Fruit fly (Drosophila melanogaster) whole organism, embryonic: ENCODE data around the gene Pdfr.

ENCODE experiments used
- BEAF-32 ChIP-seq: fragments of 200-800 bp; sonication (Bioruptor generic); optimal IDR thresholded peaks from 3 replicates; lab custom pipeline; 2017; ENCODE audit warnings: missing biosample characterization, missing genetic modification characterization, mild to moderate bottlenecking, moderate library complexity, missing genetic modification reagents
- Bgb ChIP-seq: fragments of 200-800 bp; sonication (Bioruptor generic); IDR thresholded peaks from 2 replicates; pipeline ENCODE4 v1.3.6; 2022; ENCODE audit warnings: missing biosample characterization, missing genetic modification characterization; ENCODE audit not compliant: partially characterized antibody
- CG11504 ChIP-seq: fragments of 200-800 bp; sonication (Bioruptor generic); optimal IDR thresholded peaks from 3 replicates; lab custom pipeline; 2019; ENCODE audit warnings: missing biosample characterization, mild to moderate bottlenecking, missing genetic modification characterization, moderate library complexity
- CG12659 ChIP-seq: fragments of 200-800 bp; sonication (Bioruptor generic); optimal IDR thresholded peaks from 3 replicates; lab custom pipeline; 2017; ENCODE audit warnings: mild to moderate bottlenecking, missing biosample characterization, missing genetic modification reagents, missing genetic modification characterization
- CG14014 ChIP-seq: fragments of 200-800 bp; sonication (Bioruptor generic); IDR thresholded peaks from 2 replicates; pipeline ENCODE4 v1.3.6; 2022; ENCODE audit warnings: missing biosample characterization, missing genetic modification characterization
- CG1647 ChIP-seq: fragments of 200-800 bp; sonication (Bioruptor generic); optimal IDR thresholded peaks from 3 replicates; lab custom pipeline; 2016; ENCODE audit warnings: missing biosample characterization, missing genetic modification characterization
- CG16813 ChIP-seq: fragments of 200-800 bp; sonication (Bioruptor generic); IDR thresholded peaks from 3 replicates; pipeline ENCODE4 v1.3.6; 2022; ENCODE audit warnings: missing biosample characterization, missing genetic modification characterization; ENCODE audit not compliant: partially characterized antibody
- CG18262 ChIP-seq: fragments of 200-800 bp; optimal IDR thresholded peaks from 3 replicates; lab custom pipeline; 2019; ENCODE audit warnings: missing biosample characterization, mild to moderate bottlenecking, missing genetic modification characterization, moderate library complexity
- CG18599 ChIP-seq: fragments of 200-800 bp; sonication (Bioruptor generic); optimal IDR thresholded peaks from 3 replicates; lab custom pipeline; 2017; ENCODE audit warnings: missing biosample characterization, missing genetic modification characterization, mild to moderate bottlenecking, moderate library complexity, missing genetic modification reagents
- CG2199 ChIP-seq: fragments of 200-800 bp; sonication (Bioruptor generic); IDR thresholded peaks from 3 replicates; pipeline ENCODE4 v1.3.6; 2022; ENCODE audit warnings: missing biosample characterization, missing genetic modification characterization
- CG2678 ChIP-seq: fragments of 200-800 bp; sonication (Bioruptor generic); optimal IDR thresholded peaks from 3 replicates; lab custom pipeline; 2019; ENCODE audit warnings: missing biosample characterization, mild to moderate bottlenecking, missing genetic modification characterization, moderate library complexity
- CG30403 ChIP-seq: fragments of 200-800 bp; sonication (Bioruptor generic); optimal IDR thresholded peaks from 3 replicates; lab custom pipeline; 2016; ENCODE audit warnings: missing biosample characterization, missing genetic modification characterization
- CG32532 ChIP-seq: fragments of 200-800 bp; sonication (Bioruptor generic); IDR thresholded peaks from 2 replicates; pipeline ENCODE4 v1.3.6; 2022; ENCODE audit warnings: missing biosample characterization, missing genetic modification characterization
- CG32767 ChIP-seq: fragments of 200-800 bp; sonication (Bioruptor generic); IDR thresholded peaks from 2 replicates; pipeline ENCODE4 v1.3.6; 2022; ENCODE audit warnings: missing biosample characterization, missing genetic modification characterization
- CG4617 ChIP-seq: fragments of 200-800 bp; sonication (Bioruptor generic); optimal IDR thresholded peaks from 3 replicates; lab custom pipeline; 2016; ENCODE audit warnings: missing biosample characterization, missing genetic modification characterization, borderline replicate concordance
- CG6689 ChIP-seq: fragments of 200-800 bp; sonication (Bioruptor generic); IDR thresholded peaks from 2 replicates; pipeline ENCODE4 v1.3.6; 2022; ENCODE audit warnings: missing biosample characterization, missing genetic modification characterization
- CG6791 ChIP-seq: fragments of 200-800 bp; sonication (Bioruptor generic); IDR thresholded peaks from 3 replicates; pipeline ENCODE4 v1.3.6; 2022; ENCODE audit warnings: missing biosample characterization, missing genetic modification characterization; ENCODE audit not compliant: partially characterized antibody
- CG7372 ChIP-seq: fragments of 200-800 bp; sonication (Bioruptor generic); IDR thresholded peaks from 2 replicates; pipeline ENCODE4 v1.3.6; 2022; ENCODE audit warnings: missing biosample characterization, missing genetic modification characterization
- CG7963 ChIP-seq: fragments of 200-800 bp; sonication (Bioruptor generic); IDR thresholded peaks from 3 replicates; pipeline ENCODE4 v1.3.6; 2022; ENCODE audit warnings: missing biosample characterization, missing genetic modification characterization; ENCODE audit not compliant: partially characterized antibody
- CG8290 ChIP-seq, 3 experiments: fragments of 200-800 bp; sonication (Bioruptor generic); optimal IDR thresholded peaks; 2 replicates each; lab custom pipeline; 2016 to 2019; ENCODE audit warnings: missing biosample characterization in 3 of 3, missing genetic modification characterization in 3 of 3, mild to moderate bottlenecking in 2 of 3, moderate library complexity in 1 of 3
- CG8478 ChIP-seq: fragments of >200 bp; optimal IDR thresholded peaks from 2 replicates; lab custom pipeline; 2018
- CG9437 ChIP-seq: fragments of 200-800 bp; sonication (Bioruptor generic); optimal IDR thresholded peaks from 2 replicates; lab custom pipeline; 2018; ENCODE audit warnings: missing biosample characterization, mild to moderate bottlenecking, missing genetic modification characterization
- CHES-1-like ChIP-seq: fragments of 200-800 bp; sonication (Bioruptor generic); optimal IDR thresholded peaks from 2 replicates; lab custom pipeline; 2016; ENCODE audit warnings: missing biosample characterization, missing genetic modification characterization
- Dad ChIP-seq: fragments of 200-800 bp; sonication (Bioruptor generic); optimal IDR thresholded peaks from 3 replicates; lab custom pipeline; 2016; ENCODE audit warnings: missing biosample characterization, missing genetic modification characterization
- Dip2 ChIP-seq: fragments of 200-800 bp; sonication (Bioruptor generic); IDR thresholded peaks from 2 replicates; pipeline ENCODE4 v1.3.6; 2022; ENCODE audit warnings: missing biosample characterization, missing genetic modification characterization
- E2f2 ChIP-seq: fragments of 200-800 bp; sonication (Bioruptor generic); IDR thresholded peaks from 2 replicates; pipeline ENCODE4 v1.3.6; 2022; ENCODE audit warnings: missing biosample characterization, missing genetic modification characterization
- Fer3 ChIP-seq: fragments of 200-800 bp; sonication (Bioruptor generic); optimal IDR thresholded peaks from 2 replicates; lab custom pipeline; 2018; ENCODE audit warnings: missing biosample characterization, mild to moderate bottlenecking, missing genetic modification characterization, moderate library complexity
- Hr78 ChIP-seq, 2 experiments: fragments of 200-800 bp in 1 of 2; fragments of >200 bp in 1 of 2; sonication (Bioruptor generic) in 1 of 2; optimal IDR thresholded peaks; 2 replicates each; lab custom pipeline; 2017 to 2019; ENCODE audit warnings: missing biosample characterization in 2 of 2, missing genetic modification characterization in 2 of 2, mild to moderate bottlenecking in 1 of 2, moderate library complexity in 1 of 2
- Lim3 ChIP-seq: fragments of 200-800 bp; sonication (Bioruptor generic); IDR thresholded peaks from 2 replicates; pipeline ENCODE4 v1.3.6; 2022; ENCODE audit warnings: missing biosample characterization, missing genetic modification characterization
- Lpt ChIP-seq: fragments of >200 bp; optimal IDR thresholded peaks from 2 replicates; lab custom pipeline; 2018; ENCODE audit warnings: missing biosample characterization, missing genetic modification characterization
- Nf-YC ChIP-seq: fragments of 200-800 bp; optimal IDR thresholded peaks from 3 replicates; lab custom pipeline; 2019; ENCODE audit warnings: missing biosample characterization, mild to moderate bottlenecking, missing genetic modification characterization, moderate library complexity
- Side ChIP-seq: fragments of 200-800 bp; sonication (Bioruptor generic); optimal IDR thresholded peaks from 2 replicates; lab custom pipeline; 2016; ENCODE audit warnings: missing biosample characterization, missing genetic modification characterization
- Tbp ChIP-seq: fragments of >200 bp; optimal IDR thresholded peaks from 2 replicates; lab custom pipeline; 2018; ENCODE audit warnings: missing biosample characterization, missing genetic modification characterization
- ash1 ChIP-seq: fragments of 200-800 bp; sonication (Bioruptor generic); optimal IDR thresholded peaks from 2 replicates; lab custom pipeline; 2018; ENCODE audit warnings: missing biosample characterization, mild to moderate bottlenecking, missing genetic modification characterization
- cg ChIP-seq: fragments of 200-800 bp; sonication (Bioruptor generic); optimal IDR thresholded peaks from 3 replicates; lab custom pipeline; 2019; ENCODE audit warnings: missing biosample characterization, mild to moderate bottlenecking, missing genetic modification characterization, moderate library complexity
- corto ChIP-seq: fragments of 200-800 bp; sonication (Bioruptor generic); optimal IDR thresholded peaks from 2 replicates; lab custom pipeline; 2016; ENCODE audit warnings: missing biosample characterization, mild to moderate bottlenecking, missing genetic modification characterization, moderate library complexity
- her ChIP-seq: fragments of 200-800 bp; sonication (Bioruptor generic); optimal IDR thresholded peaks from 2 replicates; lab custom pipeline; 2016; ENCODE audit warnings: missing biosample characterization, missing genetic modification characterization
- hkb ChIP-seq, 2 experiments: fragments of 200-800 bp in 1 of 2; fragments of >200 bp in 1 of 2; sonication (Bioruptor generic) in 1 of 2; IDR thresholded peaks in 1 of 2; optimal IDR thresholded peaks in 1 of 2; 2 replicates each; pipeline versions ENCODE4 v1.3.6 to Lab custom; 2017 to 2022; ENCODE audit warnings: missing biosample characterization in 1 of 2, missing genetic modification characterization in 1 of 2
- phol ChIP-seq: fragments of 200-800 bp; sonication (Bioruptor generic); optimal IDR thresholded peaks from 3 replicates; lab custom pipeline; 2018; ENCODE audit warnings: missing biosample characterization, mild to moderate bottlenecking, missing genetic modification characterization, moderate library complexity
- ranshi ChIP-seq: fragments of 200-800 bp; sonication (Bioruptor generic); IDR thresholded peaks from 2 replicates; pipeline ENCODE4 v1.3.6; 2022; ENCODE audit warnings: missing biosample characterization, missing genetic modification characterization
- sd ChIP-seq: fragments of 200-800 bp; sonication (Bioruptor generic); optimal IDR thresholded peaks from 3 replicates; lab custom pipeline; 2018; ENCODE audit warnings: missing biosample characterization, mild to moderate bottlenecking, missing genetic modification characterization, moderate library complexity
- ssp ChIP-seq: fragments of 200-800 bp; sonication (Bioruptor generic); IDR thresholded peaks from 2 replicates; pipeline ENCODE4 v1.3.6; 2022; ENCODE audit warnings: missing biosample characterization, missing genetic modification characterization
- stc ChIP-seq: fragments of 200-800 bp; sonication (Bioruptor generic); IDR thresholded peaks from 2 replicates; pipeline ENCODE4 v1.3.6; 2022; ENCODE audit warnings: missing biosample characterization, missing genetic modification characterization
- stwl ChIP-seq: fragments of 200-800 bp; sonication (Bioruptor generic); optimal IDR thresholded peaks from 3 replicates; lab custom pipeline; 2018; ENCODE audit warnings: missing biosample characterization, mild to moderate bottlenecking, missing genetic modification characterization, moderate library complexity
- ttk ChIP-seq: fragments of 200-800 bp; sonication (Bioruptor generic); IDR thresholded peaks from 2 replicates; pipeline ENCODE4 v2.1.2; 2022; ENCODE audit warnings: missing biosample characterization, missing genetic modification characterization
- zf30C ChIP-seq: fragments of 200-800 bp; sonication (Bioruptor generic); optimal IDR thresholded peaks from 3 replicates; lab custom pipeline; 2018; ENCODE audit warnings: missing biosample characterization, mild to moderate bottlenecking, missing genetic modification characterization

The Pdfr gene

dm6 chrX:2588415-2589411, 36.7 kb downstream of the Pdfr start, which contains the start of gene egh (continued):
- TF ChIP-seq BEAF-32 (peak; percentile 48), stc (GFP tag; lab: Robert Waterston, UW) (peak; percentile 41; the same call in 1 of the 2 replicates), CG18599 (GFP tag; lab: Kevin White, UChicago) (peak; percentile 69), Bgb (GFP tag; lab: Robert Waterston, UW) (peak; percentile 24; the same call in 1 of the 2 replicates), cg (GFP tag; lab: Kevin White, UChicago) (peak; percentile 92), corto (GFP tag; lab: Kevin White, UChicago) (peak; percentile 27), her (GFP tag; lab: Kevin White, UChicago) (peak; percentile 43), ssp (GFP tag; lab: Robert Waterston, UW) (0 out of 2 replicates have a peak, but pooled peaks have one; percentile 9), CG12659 (peak; percentile 34), CG9437 (no peak), CG32767 (GFP tag; lab: Robert Waterston, UW) (peak; percentile 58), CHES-1-like (GFP tag; lab: Kevin White, UChicago) (peak; percentile 14), zf30C (GFP tag; lab: Kevin White, UChicago) (no peak), CG32532 (GFP tag; lab: Robert Waterston, UW) (peak; percentile 25; the same call in 1 of the 2 replicates), CG7963 (GFP tag; lab: Robert Waterston, UW) (no peak), Lpt (GFP tag; lab: Kevin White, UChicago) (no peak), Fer3 (tag; lab: Kevin White, UChicago) (no peak), Nf-YC (peak; percentile 64), CG30403 (peak; percentile 22), CG7372 (GFP tag; lab: Robert Waterston, UW) (no peak), phol (tag; lab: Kevin White, UChicago) (peak; percentile 6), Side (GFP tag; lab: Kevin White, UChicago) (peak; percentile 50), Lim3 (no peak), Dad (GFP tag; lab: Kevin White, UChicago) (peak; percentile 2), CG2199 (GFP tag; lab: Robert Waterston, UW) (no peak), ttk (0 out of 2 replicates have a peak, but pooled peaks have one; percentile 39), CG1647 (GFP tag; lab: Kevin White, UChicago) (no peak), CG18262 (tag; lab: Kevin White, UChicago) (no peak), CG16813 (GFP tag; lab: Robert Waterston, UW) (0 out of 3 replicates have a peak, but pooled peaks have one; percentile 14), stwl (tag; lab: Kevin White, UChicago) (peak; percentile 52), hkb (optimal IDR thresholded peaks at IDR 0.05; lab: Kevin White, UChicago) (no peak), hkb (GFP tag; IDR thresholded peaks at IDR 0.05; lab: Robert Waterston, UW) (peak; percentile 53; the same call in 1 of the 2 replicates), CG4617 (GFP tag; lab: Kevin White, UChicago) (peak; percentile 80), CG8478 (lab: Kevin White, UChicago) (peak; percentile 70), CG6689 (peak; percentile 39; the same call in 1 of the 2 replicates), CG8290 (GFP tag; optimal IDR thresholded peaks at IDR 0.05; lab: Kevin White, UChicago) (no peak), CG8290 (tag; optimal IDR thresholded peaks at IDR 0.05; lab: Kevin White, UChicago) (peak in 1 of 2 experiments; percentile 24), sd (tag; lab: Kevin White, UChicago) (peak; percentile 11), Dip2 (no peak), CG14014 (0 out of 2 replicates have a peak, but pooled peaks have one; percentile 28), Tbp (GFP tag; lab: Kevin White, UChicago) (no peak), Hr78 (GFP tag; optimal IDR thresholded peaks at IDR 0.05; lab: Kevin White, UChicago) (no peak), CG11504 (tag; lab: Kevin White, UChicago) (no peak), ranshi (0 out of 2 replicates have a peak, but pooled peaks have one; percentile 8), CG2678 (tag; lab: Kevin White, UChicago) (peak; percentile 6), ash1 (GFP tag; lab: Kevin White, UChicago) (no peak), E2f2 (peak; percentile 95), CG6791 (GFP tag; lab: Robert Waterston, UW) (no peak)
